Worm (Caenorhabditis elegans) whole organism, L4 larva: ENCODE results near the gene W06D11.2.

Experiments used
- D1046.2 ChIP-seq: fragments of 200-800 bp; sonication (Bioruptor generic); IDR thresholded peaks from 2 replicates; pipeline ENCODE4 v1.3.6; 2022; ENCODE audit warnings: missing genetic modification characterization, missing compliant biosample characterization
- aha-1 ChIP-seq: fragments of 150-350 bp; peaks from one replicate; lab custom pipeline; 2014; ENCODE audit warnings: missing biosample characterization, missing genetic modification characterization
- fos-1 ChIP-seq: fragments of 150-350 bp; optimal IDR thresholded peaks from 2 replicates; lab custom pipeline; 2014; ENCODE audit warnings: missing biosample characterization, missing genetic modification characterization
- ztf-11 ChIP-seq: fragments of 150-350 bp; optimal IDR thresholded peaks from 2 replicates; lab custom pipeline; 2014; ENCODE audit warnings: missing biosample characterization, missing genetic modification characterization

ce11 chrX:12323439-12323838 is 26.9 kb upstream of the W06D11.2 start, which contains the start of gene srd-40:
- TF ChIP-seq fos-1 (tag; lab: Kevin White, UChicago) (no peak), aha-1 (tag; lab: Kevin White, UChicago) (no peak), D1046.2 (GFP tag; lab: Robert Waterston, UW) (no peak), ztf-11 (tag; lab: Kevin White, UChicago) (no peak)
